Fruit fly (Drosophila melanogaster) whole organism, embryonic: ENCODE measurements around the gene Lcp65Ab1.

Source experiments
- Abd-B ChIP-seq: fragments of 200-800 bp; sonication (Bioruptor generic); optimal IDR thresholded peaks from 2 replicates; lab custom pipeline; 2018; ENCODE audit warnings: missing biosample characterization, mild to moderate bottlenecking, missing genetic modification characterization, moderate library complexity
- Atf6 ChIP-seq: fragments of 200-800 bp; sonication (Bioruptor generic); IDR thresholded peaks from 2 replicates; pipeline ENCODE4 v1.3.6; 2022; ENCODE audit warnings: missing biosample characterization, missing genetic modification characterization
- Bdp1 ChIP-seq: fragments of 200-800 bp; sonication (Bioruptor generic); optimal IDR thresholded peaks from 3 replicates; lab custom pipeline; 2016; ENCODE audit warnings: missing biosample characterization, missing genetic modification characterization
- CG10462 ChIP-seq: fragments of 200-800 bp; sonication (Bioruptor generic); optimal IDR thresholded peaks from 2 replicates; lab custom pipeline; 2016; ENCODE audit warnings: missing biosample characterization, missing genetic modification characterization
- CG10654 ChIP-seq: fragments of 200-800 bp; sonication (Bioruptor generic); optimal IDR thresholded peaks from 2 replicates; lab custom pipeline; 2016; ENCODE audit warnings: missing biosample characterization, missing genetic modification characterization
- CG10959 ChIP-seq: fragments of 200-800 bp; sonication (Bioruptor generic); IDR thresholded peaks from 2 replicates; pipeline ENCODE4 v1.3.6; 2022; ENCODE audit warnings: missing biosample characterization, missing genetic modification characterization
- CG10979 ChIP-seq: fragments of 200-800 bp; sonication (Bioruptor generic); optimal IDR thresholded peaks from 2 replicates; lab custom pipeline; 2018; ENCODE audit warnings: missing biosample characterization, mild to moderate bottlenecking, missing genetic modification characterization, moderate library complexity
- CG11247 ChIP-seq: fragments of 200-800 bp; sonication (Bioruptor generic); IDR thresholded peaks from 2 replicates; pipeline ENCODE4 v1.3.6; 2022; ENCODE audit warnings: missing biosample characterization, missing genetic modification characterization
- CG11560 ChIP-seq: fragments of 200-800 bp; sonication (Bioruptor generic); IDR thresholded peaks from 3 replicates; pipeline ENCODE4 v1.3.6; 2022; ENCODE audit warnings: missing biosample characterization, missing genetic modification characterization
- CG16779 ChIP-seq: fragments of 200-800 bp; sonication (Bioruptor generic); IDR thresholded peaks from 2 replicates; pipeline ENCODE4 v1.3.6; 2022; ENCODE audit warnings: missing biosample characterization, missing genetic modification characterization
- CG16813 ChIP-seq: fragments of 200-800 bp; sonication (Bioruptor generic); IDR thresholded peaks from 3 replicates; pipeline ENCODE4 v1.3.6; 2022; ENCODE audit warnings: missing biosample characterization, missing genetic modification characterization; ENCODE audit not compliant: partially characterized antibody
- CG1792 ChIP-seq: fragments of 200-800 bp; sonication (Bioruptor generic); optimal IDR thresholded peaks from 2 replicates; lab custom pipeline; 2016; ENCODE audit warnings: missing biosample characterization, missing genetic modification characterization
- CG2875 ChIP-seq: fragments of 200-800 bp; sonication (Bioruptor generic); optimal IDR thresholded peaks from 2 replicates; lab custom pipeline; 2017; ENCODE audit warnings: missing biosample characterization, mild to moderate bottlenecking, missing genetic modification characterization, missing genetic modification reagents
- CG3847 ChIP-seq: fragments of 200-800 bp; sonication (Bioruptor generic); IDR thresholded peaks from 2 replicates; pipeline ENCODE4 v1.3.6; 2022; ENCODE audit warnings: missing biosample characterization, missing genetic modification characterization
- CG4730 ChIP-seq: fragments of 200-800 bp; sonication (Bioruptor generic); IDR thresholded peaks from 2 replicates; pipeline ENCODE4 v1.3.6; 2022; ENCODE audit warnings: missing biosample characterization, missing genetic modification characterization
- CG4854 ChIP-seq: fragments of 200-800 bp; sonication (Bioruptor generic); optimal IDR thresholded peaks from 2 replicates; lab custom pipeline; 2016; ENCODE audit warnings: missing biosample characterization, missing genetic modification characterization, inconsistent platforms
- CG8388 ChIP-seq: fragments of 200-800 bp; sonication (Bioruptor generic); optimal IDR thresholded peaks from 2 replicates; lab custom pipeline; 2019; ENCODE audit warnings: missing biosample characterization, mild to moderate bottlenecking, missing genetic modification characterization, moderate library complexity
- Chrac-16 ChIP-seq: fragments of 200-800 bp; sonication (Bioruptor generic); optimal IDR thresholded peaks from 3 replicates; lab custom pipeline; 2016; ENCODE audit warnings: missing biosample characterization, missing genetic modification characterization
- D ChIP-seq, 2 experiments: fragments of 200-800 bp in 1 of 2; fragments of >200 bp in 1 of 2; sonication (Bioruptor generic) in 1 of 2; optimal IDR thresholded peaks; 2 replicates in 1 of 2; 3 replicates in 1 of 2; lab custom pipeline; 2017; ENCODE audit warnings: mild to moderate bottlenecking in 1 of 2, missing biosample characterization in 1 of 2, missing genetic modification characterization in 1 of 2, missing genetic modification reagents in 1 of 2
- D19A ChIP-seq: fragments of 200-800 bp; optimal IDR thresholded peaks from 3 replicates; lab custom pipeline; 2019; ENCODE audit warnings: missing biosample characterization, mild to moderate bottlenecking, missing genetic modification characterization, moderate library complexity
- Dref ChIP-seq: fragments of 200-800 bp; sonication (Bioruptor generic); IDR thresholded peaks from 2 replicates; pipeline ENCODE4 v1.3.6; 2022; ENCODE audit warnings: missing biosample characterization, missing genetic modification characterization
- Ets97D ChIP-seq: fragments of 200-800 bp; sonication (Bioruptor generic); optimal IDR thresholded peaks from 3 replicates; lab custom pipeline; 2016; ENCODE audit warnings: missing biosample characterization, missing genetic modification characterization
- Fer1 ChIP-seq: fragments of 200-800 bp; sonication (Bioruptor generic); optimal IDR thresholded peaks from 2 replicates; lab custom pipeline; 2017; ENCODE audit warnings: missing biosample characterization, mild to moderate bottlenecking, missing genetic modification characterization
- Fer3 ChIP-seq: fragments of 200-800 bp; sonication (Bioruptor generic); optimal IDR thresholded peaks from 2 replicates; lab custom pipeline; 2018; ENCODE audit warnings: missing biosample characterization, mild to moderate bottlenecking, missing genetic modification characterization, moderate library complexity
- Mad ChIP-seq: fragments of 200-800 bp; sonication (Bioruptor generic); optimal IDR thresholded peaks from 2 replicates; lab custom pipeline; 2016; ENCODE audit warnings: missing biosample characterization, missing genetic modification characterization
- Meics ChIP-seq: fragments of 200-800 bp; sonication (Bioruptor generic); optimal IDR thresholded peaks from 2 replicates; lab custom pipeline; 2017; ENCODE audit warnings: missing biosample characterization, mild to moderate bottlenecking, missing genetic modification characterization
- NC2α ChIP-seq: fragments of 200-800 bp; sonication (Bioruptor generic); optimal IDR thresholded peaks from 2 replicates; lab custom pipeline; 2016; ENCODE audit warnings: missing biosample characterization, missing genetic modification characterization
- Side ChIP-seq: fragments of 200-800 bp; sonication (Bioruptor generic); optimal IDR thresholded peaks from 2 replicates; lab custom pipeline; 2016; ENCODE audit warnings: missing biosample characterization, missing genetic modification characterization
- Sox100B ChIP-seq: fragments of 200-800 bp; sonication (Bioruptor generic); optimal IDR thresholded peaks from 3 replicates; lab custom pipeline; 2018; ENCODE audit warnings: missing biosample characterization, mild to moderate bottlenecking, missing genetic modification characterization
- Sox102F ChIP-seq: fragments of 200-800 bp; sonication (Bioruptor generic); optimal IDR thresholded peaks from 2 replicates; lab custom pipeline; 2018; ENCODE audit warnings: missing biosample characterization, mild to moderate bottlenecking, missing genetic modification characterization, moderate library complexity
- Ssrp ChIP-seq: fragments of 200-800 bp; sonication (Bioruptor generic); optimal IDR thresholded peaks from 2 replicates; lab custom pipeline; 2018; ENCODE audit warnings: missing biosample characterization, mild to moderate bottlenecking, missing genetic modification characterization, moderate library complexity
- Tbp ChIP-seq: fragments of >200 bp; optimal IDR thresholded peaks from 2 replicates; lab custom pipeline; 2018; ENCODE audit warnings: missing biosample characterization, missing genetic modification characterization
- ara ChIP-seq: fragments of 200-800 bp; sonication (Bioruptor generic); IDR thresholded peaks from 2 replicates; pipeline ENCODE4 v1.3.6; 2022; ENCODE audit warnings: missing biosample characterization, missing genetic modification characterization
- bcd ChIP-seq: fragments of 200-800 bp; sonication (Bioruptor generic); optimal IDR thresholded peaks from 2 replicates; lab custom pipeline; 2017; ENCODE audit warnings: missing biosample characterization, mild to moderate bottlenecking, missing genetic modification characterization
- br ChIP-seq: fragments of >200 bp; optimal IDR thresholded peaks from 2 replicates; lab custom pipeline; 2017
- da ChIP-seq: fragments of 200-800 bp; sonication (Bioruptor generic); optimal IDR thresholded peaks from 2 replicates; lab custom pipeline; 2016; ENCODE audit warnings: missing biosample characterization, missing genetic modification characterization
- disco-r ChIP-seq: fragments of 200-800 bp; sonication (Bioruptor generic); optimal IDR thresholded peaks from 2 replicates; lab custom pipeline; 2016; ENCODE audit warnings: missing biosample characterization, missing genetic modification characterization
- fd64A ChIP-seq: fragments of 200-800 bp; sonication (Bioruptor generic); optimal IDR thresholded peaks from 3 replicates; lab custom pipeline; 2018; ENCODE audit warnings: missing biosample characterization, mild to moderate bottlenecking, missing genetic modification characterization
- gcm2 ChIP-seq: fragments of 200-800 bp; sonication (Bioruptor generic); optimal IDR thresholded peaks from 2 replicates; lab custom pipeline; 2016; ENCODE audit warnings: missing biosample characterization, missing genetic modification characterization
- gsb ChIP-seq: fragments of 200-800 bp; sonication (Bioruptor generic); IDR thresholded peaks from 2 replicates; pipeline ENCODE4 v1.3.6; 2022; ENCODE audit warnings: missing biosample characterization, missing genetic modification characterization
- insv ChIP-seq, 2 experiments: fragments of 200-800 bp; sonication (Bioruptor generic); optimal IDR thresholded peaks; 3 replicates each; lab custom pipeline; 2016 to 2018; ENCODE audit warnings: missing biosample characterization in 2 of 2, missing genetic modification characterization in 2 of 2
- ken ChIP-seq: fragments of 200-800 bp; sonication (Bioruptor generic); IDR thresholded peaks from 3 replicates; pipeline ENCODE4 v1.3.6; 2022; ENCODE audit warnings: missing biosample characterization, missing genetic modification characterization
- lmd ChIP-seq: fragments of 200-800 bp; sonication (Bioruptor generic); IDR thresholded peaks from 2 replicates; pipeline ENCODE4 v1.3.6; 2022; ENCODE audit warnings: missing biosample characterization, missing genetic modification characterization
- pnt ChIP-seq: fragments of 200-800 bp; sonication (Bioruptor generic); optimal IDR thresholded peaks from 3 replicates; lab custom pipeline; 2016; ENCODE audit warnings: missing biosample characterization, missing genetic modification characterization
- pum ChIP-seq: fragments of 200-800 bp; sonication (Bioruptor generic); optimal IDR thresholded peaks from 2 replicates; lab custom pipeline; 2016; ENCODE audit warnings: missing biosample characterization, missing genetic modification characterization
- schlank ChIP-seq: fragments of 200-800 bp; sonication (Bioruptor generic); optimal IDR thresholded peaks from 2 replicates; lab custom pipeline; 2018; ENCODE audit warnings: missing biosample characterization, mild to moderate bottlenecking, missing genetic modification characterization
- shn ChIP-seq: fragments of 200-800 bp; sonication (Bioruptor generic); optimal IDR thresholded peaks from 3 replicates; lab custom pipeline; 2016; ENCODE audit warnings: missing biosample characterization, missing genetic modification characterization
- tap ChIP-seq: fragments of 200-800 bp; optimal IDR thresholded peaks from 3 replicates; lab custom pipeline; 2019; ENCODE audit warnings: missing biosample characterization, mild to moderate bottlenecking, missing genetic modification characterization, moderate library complexity
- unc-4 ChIP-seq: fragments of 200-800 bp; sonication (Bioruptor generic); IDR thresholded peaks from 2 replicates; pipeline ENCODE4 v1.3.6; 2022; ENCODE audit warnings: missing biosample characterization, missing genetic modification characterization; ENCODE audit not compliant: partially characterized antibody
- zen2 ChIP-seq: fragments of 200-800 bp; sonication (Bioruptor generic); IDR thresholded peaks from 3 replicates; pipeline ENCODE4 v1.3.6; 2022; ENCODE audit warnings: missing biosample characterization, missing genetic modification characterization; ENCODE audit not compliant: partially characterized antibody

The Lcp65Ab1 gene

dm6 chr3L:6192822-6193555, 43.6 kb downstream of the Lcp65Ab1 start, which contains the start of the genes Sf3b6 and Tnpo (continued):
- TF ChIP-seq da (peak; percentile 15), Sox100B (GFP tag; lab: Kevin White, UChicago) (no peak), D (optimal IDR thresholded peaks at IDR 0.05; lab: Kevin White, UChicago) (no peak), D (GFP tag; optimal IDR thresholded peaks at IDR 0.05; lab: Kevin White, UChicago) (peak; percentile 68), Dref (GFP tag; lab: Robert Waterston, UW) (peak; percentile 41; the same call in 1 of the 2 replicates), Fer1 (GFP tag; lab: Kevin White, UChicago) (peak; percentile 70), ken (GFP tag; lab: Robert Waterston, UW) (peak; percentile 85), CG10979 (peak; percentile 71), CG11560 (tag; lab: Robert Waterston, UW) (peak; percentile 77), gcm2 (GFP tag; lab: Kevin White, UChicago) (no peak), CG1792 (peak; percentile 38), CG4730 (GFP tag; lab: Robert Waterston, UW) (peak; percentile 69), fd64A (GFP tag; lab: Kevin White, UChicago) (no peak), shn (GFP tag; lab: Kevin White, UChicago) (peak; percentile 62), Bdp1 (GFP tag; lab: Kevin White, UChicago) (peak; percentile 63), CG10959 (GFP tag; lab: Robert Waterston, UW) (peak; percentile 61; the same call in 1 of the 2 replicates), Meics (GFP tag; lab: Kevin White, UChicago) (peak; percentile 85), lmd (peak; percentile 85), D19A (tag; lab: Kevin White, UChicago) (no peak), zen2 (GFP tag; lab: Robert Waterston, UW) (no peak; the same call in 2 of the 3 replicates), Ssrp (tag; lab: Kevin White, UChicago) (peak; percentile 87), CG16779 (GFP tag; lab: Robert Waterston, UW) (no peak), CG4854 (GFP tag; lab: Kevin White, UChicago) (peak; percentile 56), pum (GFP tag; lab: Kevin White, UChicago) (peak; percentile 78), Tbp (GFP tag; lab: Kevin White, UChicago) (no peak), NC2α (GFP tag; lab: Kevin White, UChicago) (peak; percentile 35), CG16813 (GFP tag; lab: Robert Waterston, UW) (peak; percentile 63), schlank (peak; percentile 35), Atf6 (GFP tag; lab: Robert Waterston, UW) (peak; percentile 74), Fer3 (tag; lab: Kevin White, UChicago) (no peak), br (no peak), gsb (peak; percentile 58), CG2875 (no peak), CG8388 (no peak), Chrac-16 (GFP tag; lab: Kevin White, UChicago) (peak; percentile 86), Mad (GFP tag; lab: Kevin White, UChicago) (peak; percentile 75), Side (GFP tag; lab: Kevin White, UChicago) (no peak), ara (GFP tag; lab: Robert Waterston, UW) (peak; percentile 69), Sox102F (GFP tag; lab: Kevin White, UChicago) (no peak), insv (GFP tag; optimal IDR thresholded peaks at IDR 0.05; lab: Kevin White, UChicago) (peak in 1 of 2 experiments; percentile 52), disco-r (GFP tag; lab: Kevin White, UChicago) (peak; percentile 33), Abd-B (GFP tag; lab: Kevin White, UChicago) (no peak), CG11247 (GFP tag; lab: Robert Waterston, UW) (peak; percentile 71), CG3847 (GFP tag; lab: Robert Waterston, UW) (peak; percentile 90), pnt (peak; percentile 78), Ets97D (peak; percentile 78), unc-4 (GFP tag; lab: Robert Waterston, UW) (peak; percentile 65), tap (tag; lab: Kevin White, UChicago) (no peak), CG10654 (GFP tag; lab: Kevin White, UChicago) (peak; percentile 67), CG10462 (peak; percentile 64), bcd (GFP tag; lab: Kevin White, UChicago) (peak; percentile 85)
